Worm (Caenorhabditis elegans): ENCODE measurements around the gene F58H1.5.

F58H1.5 gene

DNA sequence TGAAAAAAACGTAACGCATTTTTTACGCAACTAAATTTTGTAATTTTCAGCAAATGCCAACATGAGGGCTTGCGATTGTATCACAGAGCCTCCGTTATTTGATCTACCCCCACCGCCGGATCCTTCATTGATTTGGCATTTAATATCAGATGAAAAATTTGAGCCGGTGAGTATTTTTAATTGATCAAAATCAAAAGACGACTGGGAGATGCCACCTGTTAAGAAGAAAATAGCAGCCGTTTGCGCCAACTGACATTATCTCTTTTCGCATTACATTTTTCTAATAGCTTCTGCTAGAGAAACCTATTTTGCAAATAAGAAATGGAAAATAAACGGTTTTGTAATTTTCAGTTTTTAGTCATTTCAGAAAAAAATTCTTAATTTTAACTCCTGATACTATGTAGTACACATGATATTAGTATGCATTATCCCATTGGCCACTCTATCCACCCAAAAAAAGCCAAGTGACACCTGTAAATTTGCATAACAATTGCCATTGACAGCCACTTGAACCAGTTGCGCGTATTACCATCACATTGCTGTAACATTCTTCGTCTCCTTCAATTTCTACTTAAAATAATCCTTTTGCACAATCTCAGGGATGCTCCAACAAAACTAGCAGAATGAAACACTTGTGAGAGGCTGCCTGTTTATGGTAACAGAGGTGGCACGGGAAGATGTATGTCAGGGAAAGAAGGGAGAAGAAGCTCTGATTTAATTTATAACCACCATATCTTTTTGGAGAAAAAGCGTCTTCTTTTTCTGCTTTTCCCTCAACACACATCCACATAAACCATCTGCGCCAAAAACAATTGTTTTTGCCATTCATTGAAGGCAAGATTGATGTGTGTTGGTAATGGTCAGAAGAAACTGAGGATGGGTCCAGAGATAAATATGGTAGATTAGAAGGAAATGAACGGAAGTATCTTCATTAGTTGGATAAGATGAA is at the start of gene F58H1.5:
TSS of gene F58H1.5 (plus strand) at position 51 of the 949 bp plus-strand sequence.
- no peak for TF ChIP-seq Y95B8A.8 (GFP tag; IDR thresholded peaks at IDR 0.05)
- no peak for TF ChIP-seq snpc-1.1 (tag; optimal IDR thresholded peaks at IDR 0.05; ENCODE audit: insufficient read depth)
- TF ChIP-seq ets-4 (GFP tag; optimal IDR thresholded peaks at IDR 0.05): no peak
- no peak for TF ChIP-seq lin-40 (tag; optimal IDR thresholded peaks at IDR 0.05)
- TF ChIP-seq ceh-40 (GFP tag; IDR thresholded peaks at IDR 0.05): no peak
- no peak for TF ChIP-seq rcor-1 (GFP tag; IDR thresholded peaks at IDR 0.05)
- TF ChIP-seq zim-3 (tag; optimal IDR thresholded peaks at IDR 0.05): no peak
- no peak for TF ChIP-seq nfya-1 (tag; optimal IDR thresholded peaks at IDR 0.05; ENCODE audit: borderline replicate concordance, insufficient read depth)
- TF ChIP-seq ekl-4 (GFP tag; IDR thresholded peaks at IDR 0.05): no peak
- TF ChIP-seq Y56A3A.18 (GFP tag; IDR thresholded peaks at IDR 0.05): no peak
- no peak for TF ChIP-seq egl-18 (GFP tag; IDR thresholded peaks at IDR 0.05)
- no peak for TF ChIP-seq lir-1 (GFP tag; conservative IDR thresholded peaks at IDR 0.05)
- no peak for TF ChIP-seq ztf-25 (GFP tag; IDR thresholded peaks at IDR 0.05)
- TF ChIP-seq C17E4.6 (GFP tag; IDR thresholded peaks at IDR 0.05): no peak
- no peak for TF ChIP-seq Y53G8AR.9 (GFP tag; conservative IDR thresholded peaks at IDR 0.05)
- no peak for TF ChIP-seq fkh-3 (tag; optimal IDR thresholded peaks at IDR 0.05)

DNA sequence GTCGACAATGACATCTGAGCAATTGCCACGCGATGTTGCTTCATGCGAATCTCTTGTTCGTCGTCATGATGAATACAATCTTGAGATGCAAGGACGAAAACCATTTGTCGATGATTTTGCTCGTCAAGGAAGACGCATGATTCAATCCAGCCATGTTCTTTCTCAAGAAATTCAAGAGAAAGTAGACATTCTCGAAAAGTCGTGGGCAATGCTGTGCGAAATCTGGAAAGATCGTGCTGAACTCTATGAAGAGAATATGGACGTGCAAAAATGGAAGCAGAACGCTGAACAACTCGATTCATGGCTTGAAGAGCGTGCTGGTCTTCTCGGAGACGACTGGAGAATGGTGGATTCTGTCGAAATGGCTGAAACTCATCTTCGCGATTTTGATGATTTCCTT is 44.9 kb upstream of the F58H1.5 start:
- TF ChIP-seq fkh-3 (tag; optimal IDR thresholded peaks at IDR 0.05) (no peak), let-607 (tag; optimal IDR thresholded peaks at IDR 0.05) (no peak), him-1 (tag; optimal IDR thresholded peaks at IDR 0.05) (no peak), nhr-27 (tag; optimal IDR thresholded peaks at IDR 0.05) (no peak), B0019.2 (GFP tag; conservative IDR thresholded peaks at IDR 0.05) (no peak), zfh-2 (GFP tag; conservative IDR thresholded peaks at IDR 0.05) (no peak), pbrm-1 (GFP tag; IDR thresholded peaks at IDR 0.05) (no peak), rpc-1 (optimal IDR thresholded peaks at IDR 0.05) (no peak), rpc-1 (tag; optimal IDR thresholded peaks at IDR 0.05) (no peak), lir-1 (GFP tag; conservative IDR thresholded peaks at IDR 0.05) (no peak), ceh-79 (tag; optimal IDR thresholded peaks at IDR 0.05) (no peak), aptf-2 (GFP tag; conservative IDR thresholded peaks at IDR 0.05) (no peak), lsl-1 (GFP tag; optimal IDR thresholded peaks at IDR 0.05) (no peak), ekl-4 (GFP tag; IDR thresholded peaks at IDR 0.05) (no peak), sdz-38 (tag; optimal IDR thresholded peaks at IDR 0.05) (no peak), athp-1 (tag; optimal IDR thresholded peaks at IDR 0.05) (no peak), dox-1 (GFP tag; IDR thresholded peaks at IDR 0.05) (no peak), madf-6 (GFP tag; IDR thresholded peaks at IDR 0.05) (no peak), lin-54 (GFP tag; optimal IDR thresholded peaks at IDR 0.05) (no peak), mxl-1 (tag; optimal IDR thresholded peaks at IDR 0.05) (no peak), mcd-1 (GFP tag; IDR thresholded peaks at IDR 0.05) (no peak)

DNA sequence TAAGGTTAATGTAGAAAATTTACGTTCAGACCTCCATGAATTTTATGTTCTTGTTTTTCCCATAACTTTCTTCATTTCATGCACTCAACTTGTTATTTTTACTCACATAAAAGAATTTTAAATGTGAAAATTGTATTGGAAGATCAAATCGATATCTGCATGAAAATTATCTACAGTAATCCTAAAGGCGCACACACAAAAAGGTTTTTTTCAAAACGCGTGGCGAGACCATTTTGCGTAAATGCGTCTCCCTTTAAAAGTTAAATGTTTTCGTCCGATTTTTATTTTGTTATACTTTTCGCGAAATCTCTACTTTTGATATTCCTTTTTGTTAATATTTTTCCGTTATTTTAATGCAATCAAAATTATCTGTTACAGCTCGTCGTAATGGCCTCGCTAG is 41.0 kb upstream of the F58H1.5 start, which contains the start of gene R31.2:
TSS of gene R31.2 (plus strand) at position 388 of the 400 bp plus-strand sequence.
- TF ChIP-seq lsl-1 (GFP tag; optimal IDR thresholded peaks at IDR 0.05) (peak; percentile 91), ceh-91 (GFP tag; IDR thresholded peaks at IDR 0.05) (peak; percentile 55; the same call in 1 of the 2 replicates), lin-35 (GFP tag; optimal IDR thresholded peaks at IDR 0.05) (no peak), nhr-27 (tag; optimal IDR thresholded peaks at IDR 0.05) (no peak), F49E8.2 (tag; optimal IDR thresholded peaks at IDR 0.05; ENCODE audit: insufficient read depth) (no peak), D2030.7 (GFP tag; IDR thresholded peaks at IDR 0.05) (peak; percentile 23; the same call in 1 of the 2 replicates), ztf-18 (tag; optimal IDR thresholded peaks at IDR 0.05) (no peak), sea-2 (GFP tag; IDR thresholded peaks at IDR 0.05) (no peak), snpc-4 (GFP tag; optimal IDR thresholded peaks at IDR 0.05) (no peak), snpc-4 (tag; optimal IDR thresholded peaks at IDR 0.05) (no peak), bed-1 (GFP tag; IDR thresholded peaks at IDR 0.05) (no peak), ceh-40 (GFP tag; IDR thresholded peaks at IDR 0.05) (no peak), rec-8 (tag; optimal IDR thresholded peaks at IDR 0.05) (no peak), repo-1 (tag; optimal IDR thresholded peaks at IDR 0.05) (no peak)
